Worm (Caenorhabditis elegans): Measurements from ENCODE around the gene spon-1.

DNA sequence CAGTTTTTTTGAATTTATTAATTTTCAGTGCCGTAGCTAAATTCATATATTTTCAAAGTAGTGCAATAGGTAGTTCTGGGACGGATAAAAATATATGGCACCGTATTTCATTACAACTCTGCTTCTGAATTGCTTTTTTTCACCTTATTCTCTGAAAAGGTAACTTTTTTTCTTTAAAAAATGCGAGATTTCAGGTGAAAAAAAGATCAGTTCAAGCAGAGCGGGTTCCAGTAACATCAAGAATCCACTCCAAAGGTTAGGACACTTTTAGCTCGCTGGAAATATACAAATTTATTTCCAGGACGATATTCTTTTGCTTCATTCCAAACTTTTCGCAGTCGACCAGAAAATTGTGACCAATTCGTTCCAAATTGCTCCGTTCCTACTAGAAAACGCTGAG, 31.7 kb downstream of the spon-1 start, which contains the start of gene T07F8.1:
- TF ChIP-seq dao-5 (tag; optimal IDR thresholded peaks at IDR 0.05), result no peak
- no peak for TF ChIP-seq him-1 (tag; optimal IDR thresholded peaks at IDR 0.05)
- no peak for TF ChIP-seq W03F9.2 (tag; optimal IDR thresholded peaks at IDR 0.05)
